Fruit fly (Drosophila melanogaster): ENCODE measurements around the gene Cp19.

dm6 chr3L:8767876-8768275 is 38.2 kb downstream of the Cp19 start:
- TF ChIP-seq CTCF (optimal IDR thresholded peaks at IDR 0.05) = no peak
- TF ChIP-seq CG8478 (optimal IDR thresholded peaks at IDR 0.05) = no peak

Data from S2 (cell line).